Worm (Caenorhabditis elegans) whole organism, L3 larva: ENCODE measurements around the gene srh-33.

ENCODE experiments used
- ZK546.5 ChIP-seq: sonication (generic microtip); optimal IDR thresholded peaks from 2 replicates; lab custom pipeline; 2017; ENCODE audit warnings: missing biosample characterization, missing genetic modification characterization
- aly-2 ChIP-seq: fragments of 150-350 bp; optimal IDR thresholded peaks from 2 replicates; lab custom pipeline; 2014; ENCODE audit warnings: missing biosample characterization, missing genetic modification characterization
- elt-3 ChIP-seq, 3 experiments: fragments of 150-350 bp in 1 of 3; sonication (generic microtip) in 2 of 3; optimal IDR thresholded peaks; 2 replicates in 2 of 3; 4 replicates in 1 of 3; lab custom pipeline; 2014 to 2017; ENCODE audit warnings: missing biosample characterization in 3 of 3, missing genetic modification characterization in 3 of 3
- fkh-10 ChIP-seq: sonication (generic microtip); optimal IDR thresholded peaks from 2 replicates; lab custom pipeline; 2017; ENCODE audit warnings: missing biosample characterization, missing genetic modification reagents, missing genetic modification characterization
- fos-1 ChIP-seq: fragments of 150-350 bp; optimal IDR thresholded peaks from 2 replicates; lab custom pipeline; 2014; ENCODE audit warnings: missing biosample characterization, missing genetic modification characterization
- nfya-1 ChIP-seq: sonication (generic microtip); optimal IDR thresholded peaks from 2 replicates; lab custom pipeline; 2017; ENCODE audit warnings: missing genetic modification characterization, mild to moderate bottlenecking, missing compliant biosample characterization, antibody characterized with exemption, moderate library complexity; ENCODE audit not compliant: insufficient read depth
- nhr-237 ChIP-seq: fragments of 150-350 bp; optimal IDR thresholded peaks from 2 replicates; lab custom pipeline; 2014; ENCODE audit warnings: missing biosample characterization, missing genetic modification characterization
- nhr-43 ChIP-seq: sonication (generic microtip); optimal IDR thresholded peaks from 2 replicates; lab custom pipeline; 2016; ENCODE audit warnings: mild to moderate bottlenecking, missing genetic modification characterization, missing compliant biosample characterization; ENCODE audit not compliant: poor library complexity, severe bottlenecking
- nhr-77 ChIP-seq: fragments of 150-350 bp; optimal IDR thresholded peaks from 2 replicates; lab custom pipeline; 2014; ENCODE audit warnings: missing biosample characterization, missing genetic modification characterization
- pha-4 ChIP-seq: fragments of 150-350 bp; optimal IDR thresholded peaks from 2 replicates; lab custom pipeline; 2014; ENCODE audit warnings: missing biosample characterization, missing genetic modification reagents, missing genetic modification characterization
- pqm-1 ChIP-seq: fragments of 150-350 bp; optimal IDR thresholded peaks from 2 replicates; lab custom pipeline; 2017; ENCODE audit warnings: missing biosample characterization, missing genetic modification characterization, inconsistent platforms
- skn-1 ChIP-seq: fragments of 150-350 bp; optimal IDR thresholded peaks from 2 replicates; lab custom pipeline; 2014; ENCODE audit warnings: missing biosample characterization, missing genetic modification characterization

DNA sequence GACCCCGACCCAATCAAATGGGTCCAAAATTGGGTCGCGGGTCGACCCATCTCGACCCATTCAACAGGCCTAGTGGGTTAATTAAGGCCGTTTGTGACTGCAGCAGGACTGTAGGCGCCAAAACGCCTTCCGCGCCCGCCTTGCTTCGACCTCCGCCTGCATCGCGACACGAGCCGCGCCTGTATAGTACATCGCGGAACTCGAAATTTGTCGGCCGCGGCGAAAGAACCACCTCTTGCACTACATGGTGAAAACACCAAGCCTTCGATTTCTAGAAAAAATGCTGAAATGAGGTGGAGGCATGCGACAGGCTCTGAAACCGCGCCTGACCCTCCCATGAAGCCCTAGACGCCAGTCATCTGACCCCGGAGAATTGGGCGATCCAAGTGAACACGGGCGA is 44.9 kb upstream of the srh-33 start:
- TF ChIP-seq nhr-237 (no peak), ZK546.5 (tag; lab: Kevin White, UChicago) (no peak), nhr-77 (tag; lab: Kevin White, UChicago) (no peak), nhr-43 (tag; lab: Kevin White, UChicago) (no peak), fos-1 (tag; lab: Kevin White, UChicago) (no peak), aly-2 (tag; lab: Kevin White, UChicago) (no peak), nfya-1 (tag; lab: Kevin White, UChicago) (no peak), elt-3 (tag; optimal IDR thresholded peaks at IDR 0.05; lab: Kevin White, UChicago) (no peak), skn-1 (tag; lab: Kevin White, UChicago) (no peak), pha-4 (tag; lab: Kevin White, UChicago) (no peak), fkh-10 (GFP tag; lab: Kevin White, UChicago) (no peak), pqm-1 (tag; lab: Kevin White, UChicago) (no peak)
